Fruit fly (Drosophila melanogaster) whole organism, embryonic: ENCODE measurements around the gene CG15741.

ENCODE experiments used
- Bdp1 ChIP-seq: fragments of 200-800 bp; sonication (Bioruptor generic); optimal IDR thresholded peaks from 3 replicates; lab custom pipeline; 2016; ENCODE audit warnings: missing biosample characterization, missing genetic modification characterization
- Bgb ChIP-seq: fragments of 200-800 bp; sonication (Bioruptor generic); IDR thresholded peaks from 2 replicates; pipeline ENCODE4 v1.3.6; 2022; ENCODE audit warnings: missing biosample characterization, missing genetic modification characterization; ENCODE audit not compliant: partially characterized antibody
- Blimp-1 ChIP-seq: fragments of 200-800 bp; sonication (Bioruptor generic); optimal IDR thresholded peaks from 3 replicates; lab custom pipeline; 2018; ENCODE audit warnings: missing biosample characterization, missing genetic modification characterization, mild to moderate bottlenecking, moderate library complexity, missing genetic modification reagents
- CG11398 ChIP-seq: fragments of 200-800 bp; sonication (Bioruptor generic); optimal IDR thresholded peaks from 2 replicates; lab custom pipeline; 2016; ENCODE audit warnings: missing biosample characterization, missing genetic modification characterization
- CG11696 ChIP-seq: fragments of 200-800 bp; sonication (Bioruptor generic); IDR thresholded peaks from 2 replicates; pipeline ENCODE4 v1.3.6; 2022; ENCODE audit warnings: missing biosample characterization, missing genetic modification characterization
- CG12104 ChIP-seq: fragments of 200-800 bp; sonication (Bioruptor generic); optimal IDR thresholded peaks from 3 replicates; lab custom pipeline; 2016; ENCODE audit warnings: missing biosample characterization, missing genetic modification characterization
- CG13287 ChIP-seq: fragments of 200-800 bp; sonication (Bioruptor generic); IDR thresholded peaks from 2 replicates; pipeline ENCODE4 v1.3.6; 2022; ENCODE audit warnings: missing biosample characterization, missing genetic modification characterization; ENCODE audit not compliant: partially characterized antibody
- CG17361 ChIP-seq: fragments of 200-800 bp; sonication (Bioruptor generic); IDR thresholded peaks from 3 replicates; pipeline ENCODE4 v1.3.6; 2022; ENCODE audit warnings: missing biosample characterization, missing genetic modification characterization
- CG17612 ChIP-seq: fragments of 200-800 bp; sonication (Bioruptor generic); IDR thresholded peaks from 2 replicates; pipeline ENCODE4 v1.3.6; 2022; ENCODE audit warnings: missing biosample characterization, missing genetic modification characterization
- CG1792 ChIP-seq: fragments of 200-800 bp; sonication (Bioruptor generic); optimal IDR thresholded peaks from 2 replicates; lab custom pipeline; 2016; ENCODE audit warnings: missing biosample characterization, missing genetic modification characterization
- CG2129 ChIP-seq: fragments of 200-800 bp; sonication (Bioruptor generic); IDR thresholded peaks from 2 replicates; pipeline ENCODE4 v1.3.6; 2022; ENCODE audit warnings: missing biosample characterization, missing genetic modification characterization; ENCODE audit not compliant: partially characterized antibody
- CG2199 ChIP-seq: fragments of 200-800 bp; sonication (Bioruptor generic); IDR thresholded peaks from 3 replicates; pipeline ENCODE4 v1.3.6; 2022; ENCODE audit warnings: missing biosample characterization, missing genetic modification characterization
- CG3065 ChIP-seq: fragments of 200-800 bp; sonication (Bioruptor generic); optimal IDR thresholded peaks from 2 replicates; lab custom pipeline; 2016; ENCODE audit warnings: missing biosample characterization, missing genetic modification characterization
- CG3847 ChIP-seq: fragments of 200-800 bp; sonication (Bioruptor generic); IDR thresholded peaks from 2 replicates; pipeline ENCODE4 v1.3.6; 2022; ENCODE audit warnings: missing biosample characterization, missing genetic modification characterization
- CG43689 ChIP-seq: fragments of 200-800 bp; sonication (Bioruptor generic); IDR thresholded peaks from 2 replicates; pipeline ENCODE4 v1.3.6; 2022; ENCODE audit warnings: missing biosample characterization, missing genetic modification characterization
- CG7963 ChIP-seq: fragments of 200-800 bp; sonication (Bioruptor generic); IDR thresholded peaks from 3 replicates; pipeline ENCODE4 v1.3.6; 2022; ENCODE audit warnings: missing biosample characterization, missing genetic modification characterization; ENCODE audit not compliant: partially characterized antibody
- CG8281 ChIP-seq: fragments of 200-800 bp; sonication (Bioruptor generic); optimal IDR thresholded peaks from 2 replicates; lab custom pipeline; 2018; ENCODE audit warnings: missing biosample characterization, mild to moderate bottlenecking, missing genetic modification characterization, moderate library complexity
- CG9876 ChIP-seq: fragments of 200-800 bp; sonication (Bioruptor generic); optimal IDR thresholded peaks from 2 replicates; lab custom pipeline; 2016; ENCODE audit warnings: missing biosample characterization, missing genetic modification characterization
- Dek ChIP-seq: fragments of 200-800 bp; sonication (Bioruptor generic); optimal IDR thresholded peaks from 3 replicates; lab custom pipeline; 2019; ENCODE audit warnings: missing biosample characterization, mild to moderate bottlenecking, missing genetic modification characterization, moderate library complexity
- Ets65A ChIP-seq: fragments of 200-800 bp; sonication (Bioruptor generic); peaks from one replicate; lab custom pipeline; 2016; ENCODE audit warnings: missing biosample characterization, missing genetic modification characterization
- Gug ChIP-seq: fragments of 200-800 bp; sonication (Bioruptor generic); IDR thresholded peaks from 4 replicates; pipeline ENCODE4 v1.3.6; 2022; ENCODE audit warnings: missing biosample characterization, missing genetic modification characterization
- HLH4C ChIP-seq: fragments of 200-800 bp; sonication (Bioruptor generic); IDR thresholded peaks from 3 replicates; pipeline ENCODE4 v1.3.6; 2022; ENCODE audit warnings: missing biosample characterization, missing genetic modification characterization; ENCODE audit not compliant: partially characterized antibody
- Mes4 ChIP-seq: fragments of 200-800 bp; sonication (Bioruptor generic); optimal IDR thresholded peaks from 2 replicates; lab custom pipeline; 2016; ENCODE audit warnings: missing biosample characterization, missing genetic modification characterization
- Tbp ChIP-seq: fragments of >200 bp; optimal IDR thresholded peaks from 2 replicates; lab custom pipeline; 2018; ENCODE audit warnings: missing biosample characterization, missing genetic modification characterization
- ab ChIP-seq: fragments of 200-800 bp; sonication (Bioruptor generic); optimal IDR thresholded peaks from 2 replicates; lab custom pipeline; 2016; ENCODE audit warnings: missing biosample characterization, missing genetic modification characterization
- amos ChIP-seq: fragments of 200-800 bp; sonication (Bioruptor generic); IDR thresholded peaks from 2 replicates; pipeline ENCODE4 v1.3.6; 2022; ENCODE audit warnings: missing biosample characterization, missing genetic modification characterization; ENCODE audit not compliant: partially characterized antibody
- ato ChIP-seq: fragments of 200-800 bp; sonication (Bioruptor generic); IDR thresholded peaks from 2 replicates; pipeline ENCODE4 v1.3.6; 2022; ENCODE audit warnings: missing biosample characterization, missing genetic modification characterization; ENCODE audit not compliant: partially characterized antibody
- btn ChIP-seq: fragments of 200-800 bp; sonication (Bioruptor generic); optimal IDR thresholded peaks from 2 replicates; lab custom pipeline; 2016; ENCODE audit warnings: missing biosample characterization, missing genetic modification characterization
- caup ChIP-seq: fragments of 200-800 bp; sonication (Bioruptor generic); optimal IDR thresholded peaks from 3 replicates; lab custom pipeline; 2017; ENCODE audit warnings: missing biosample characterization, mild to moderate bottlenecking, missing genetic modification characterization, moderate library complexity; ENCODE audit not compliant: severe bottlenecking
- dm ChIP-seq: fragments of 200-800 bp; sonication (Bioruptor generic); optimal IDR thresholded peaks from 3 replicates; lab custom pipeline; 2016; ENCODE audit warnings: missing biosample characterization, missing genetic modification characterization
- dpn ChIP-seq, 2 experiments: fragments of 200-800 bp; sonication (Bioruptor generic); optimal IDR thresholded peaks; 3 replicates each; lab custom pipeline; 2016; ENCODE audit warnings: missing biosample characterization in 2 of 2, missing genetic modification characterization in 2 of 2
- ewg ChIP-seq: fragments of 200-800 bp; sonication (Bioruptor generic); optimal IDR thresholded peaks from 3 replicates; lab custom pipeline; 2017; ENCODE audit warnings: mild to moderate bottlenecking, missing biosample characterization, missing genetic modification reagents, missing genetic modification characterization
- exex ChIP-seq: fragments of 200-800 bp; sonication (Bioruptor generic); optimal IDR thresholded peaks from 4 replicates; lab custom pipeline; 2018; ENCODE audit warnings: missing biosample characterization, mild to moderate bottlenecking, missing genetic modification characterization, moderate library complexity
- fd102C ChIP-seq: fragments of 200-800 bp; sonication (Bioruptor generic); optimal IDR thresholded peaks from 2 replicates; lab custom pipeline; 2018; ENCODE audit warnings: missing biosample characterization, mild to moderate bottlenecking, missing genetic modification characterization, moderate library complexity
- grn ChIP-seq: fragments of 200-800 bp; sonication (Bioruptor generic); optimal IDR thresholded peaks from 3 replicates; lab custom pipeline; 2017; ENCODE audit warnings: missing biosample characterization, missing genetic modification characterization
- gro ChIP-seq: fragments of 200-800 bp; sonication (Bioruptor generic); optimal IDR thresholded peaks from 2 replicates; lab custom pipeline; 2016; ENCODE audit warnings: missing biosample characterization, missing genetic modification characterization
- ham ChIP-seq: fragments of 200-800 bp; sonication (Bioruptor generic); IDR thresholded peaks from 2 replicates; pipeline ENCODE4 v1.3.6; 2022; ENCODE audit warnings: missing biosample characterization, missing genetic modification characterization
- klu ChIP-seq: fragments of 200-800 bp; sonication (Bioruptor generic); IDR thresholded peaks from 2 replicates; pipeline ENCODE4 v1.3.6; 2022; ENCODE audit warnings: missing biosample characterization, missing genetic modification characterization
- mirr ChIP-seq: fragments of 200-800 bp; sonication (Bioruptor generic); optimal IDR thresholded peaks from 3 replicates; lab custom pipeline; 2018; ENCODE audit warnings: missing biosample characterization, mild to moderate bottlenecking, missing genetic modification characterization
- otp ChIP-seq: fragments of 200-800 bp; sonication (Bioruptor generic); IDR thresholded peaks from 3 replicates; pipeline ENCODE4, ENCODE4 v1.3.6; 2022; ENCODE audit warnings: missing biosample characterization, missing genetic modification characterization
- phol ChIP-seq: fragments of 200-800 bp; sonication (Bioruptor generic); optimal IDR thresholded peaks from 3 replicates; lab custom pipeline; 2018; ENCODE audit warnings: missing biosample characterization, mild to moderate bottlenecking, missing genetic modification characterization, moderate library complexity
- pnt ChIP-seq: fragments of 200-800 bp; sonication (Bioruptor generic); optimal IDR thresholded peaks from 3 replicates; lab custom pipeline; 2016; ENCODE audit warnings: missing biosample characterization, missing genetic modification characterization
- psq ChIP-seq: fragments of 200-800 bp; sonication (Bioruptor generic); optimal IDR thresholded peaks from 2 replicates; lab custom pipeline; 2017; ENCODE audit warnings: missing biosample characterization, missing genetic modification characterization
- sd ChIP-seq: fragments of 200-800 bp; sonication (Bioruptor generic); optimal IDR thresholded peaks from 3 replicates; lab custom pipeline; 2018; ENCODE audit warnings: missing biosample characterization, mild to moderate bottlenecking, missing genetic modification characterization, moderate library complexity
- trh ChIP-seq: fragments of 200-800 bp; sonication (Bioruptor generic); optimal IDR thresholded peaks from 2 replicates; lab custom pipeline; 2016; ENCODE audit warnings: missing biosample characterization, missing genetic modification characterization
- ttk ChIP-seq: fragments of 200-800 bp; sonication (Bioruptor generic); IDR thresholded peaks from 2 replicates; pipeline ENCODE4 v2.1.2; 2022; ENCODE audit warnings: missing biosample characterization, missing genetic modification characterization
- unpg ChIP-seq: fragments of 200-800 bp; sonication (Bioruptor generic); optimal IDR thresholded peaks from 3 replicates; lab custom pipeline; 2018; ENCODE audit warnings: missing biosample characterization, mild to moderate bottlenecking, missing genetic modification characterization, moderate library complexity
- z ChIP-seq: fragments of 200-800 bp; sonication (Bioruptor generic); IDR thresholded peaks from 3 replicates; pipeline ENCODE4 v1.3.6; 2022; ENCODE audit warnings: missing biosample characterization, missing genetic modification characterization
- zfh2 ChIP-seq: fragments of 200-800 bp; sonication (Bioruptor generic); optimal IDR thresholded peaks from 2 replicates; lab custom pipeline; 2016; ENCODE audit warnings: missing biosample characterization, missing genetic modification characterization

Gene CG15741

DNA sequence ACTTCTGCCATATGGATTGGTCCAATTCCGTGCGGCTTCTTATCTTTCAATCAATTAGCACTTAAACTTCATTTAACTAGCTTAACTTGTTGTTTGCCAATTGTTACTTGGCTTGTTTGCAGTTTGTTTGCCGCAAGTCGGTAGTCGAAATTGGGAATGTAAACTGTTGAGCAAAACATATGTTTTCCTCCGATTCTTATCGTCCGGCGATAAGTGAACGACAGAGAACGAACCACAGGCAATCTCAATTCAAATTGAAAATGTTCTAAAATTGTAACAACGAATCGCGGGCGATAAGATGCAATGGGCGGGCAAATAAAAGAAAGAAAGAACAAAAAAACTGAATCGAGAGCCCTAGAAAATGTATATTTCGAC lies 20.6 kb upstream of the CG15741 start:
- no peak for TF ChIP-seq amos (GFP tag; lab: Robert Waterston, UW)
- TF ChIP-seq CG9876 (GFP tag; lab: Kevin White, UChicago): no peak
- no peak for TF ChIP-seq CG17361 (GFP tag; lab: Robert Waterston, UW)
- TF ChIP-seq otp (GFP tag; lab: Robert Waterston, UW): no peak
- TF ChIP-seq sd: no peak
- TF ChIP-seq CG2199: 0 out of 3 replicates have a peak, but pooled peaks have one; percentile 21
- no peak for TF ChIP-seq dm (GFP tag; lab: Kevin White, UChicago)
- no peak for TF ChIP-seq ato (GFP tag; lab: Robert Waterston, UW)
- no peak for TF ChIP-seq Blimp-1 (GFP tag; lab: Kevin White, UChicago)
- no peak for TF ChIP-seq ab (GFP tag; lab: Kevin White, UChicago)
- no peak for TF ChIP-seq CG17612 (GFP tag; lab: Robert Waterston, UW)
- no peak for TF ChIP-seq CG3065 (GFP tag; lab: Kevin White, UChicago)
- TF ChIP-seq Bdp1: no peak
- no peak for TF ChIP-seq Bgb (GFP tag; lab: Robert Waterston, UW)
- TF ChIP-seq caup (GFP tag; lab: Kevin White, UChicago): peak; percentile 59
- TF ChIP-seq ham (GFP tag; lab: Robert Waterston, UW): no peak
- TF ChIP-seq CG2129 (GFP tag; lab: Robert Waterston, UW): no peak
- no peak for TF ChIP-seq ewg (GFP tag; lab: Kevin White, UChicago)
- TF ChIP-seq grn (GFP tag; lab: Kevin White, UChicago): peak; percentile 62
- no peak for TF ChIP-seq CG43689
- TF ChIP-seq mirr (GFP tag; lab: Kevin White, UChicago): peak; percentile 68
- no peak for TF ChIP-seq CG7963 (GFP tag; lab: Robert Waterston, UW)
- no peak for TF ChIP-seq btn (GFP tag; lab: Kevin White, UChicago)
- no peak for TF ChIP-seq CG13287 (GFP tag; lab: Robert Waterston, UW)
- TF ChIP-seq exex (tag; lab: Kevin White, UChicago): peak; percentile 51
- no peak for TF ChIP-seq trh

- TF ChIP-seq HLH4C (GFP tag; lab: Robert Waterston, UW) (no peak), CG11398 (GFP tag; lab: Kevin White, UChicago) (no peak), otp (GFP tag; lab: Robert Waterston, UW) (peak; percentile 90), CG3847 (GFP tag; lab: Robert Waterston, UW) (peak; percentile 34; the same call in 1 of the 2 replicates), klu (GFP tag; lab: Robert Waterston, UW) (peak; percentile 67), Gug (GFP tag; lab: Robert Waterston, UW) (peak; percentile 70; the same call in 3 of the 4 replicates), z (GFP tag; lab: Robert Waterston, UW) (0 out of 3 replicates have a peak, but pooled peaks have one; percentile 6), CG8281 (tag; lab: Kevin White, UChicago) (peak; percentile 74), zfh2 (GFP tag; lab: Kevin White, UChicago) (peak; percentile 14), gro (peak; percentile 54), Dek (tag; lab: Kevin White, UChicago) (peak; percentile 43), Tbp (GFP tag; lab: Kevin White, UChicago) (no peak), dpn (GFP tag; optimal IDR thresholded peaks at IDR 0.05; lab: Kevin White, UChicago) (peak; percentile 62 to 79), ttk (GFP tag; lab: Robert Waterston, UW) (peak; percentile 84), Ets65A (GFP tag; lab: Kevin White, UChicago) (peak; percentile 95), CG1792 (GFP tag; lab: Kevin White, UChicago) (no peak), psq (no peak), phol (tag; lab: Kevin White, UChicago) (peak; percentile 78), CG12104 (GFP tag; lab: Kevin White, UChicago) (peak; percentile 18), pnt (GFP tag; lab: Kevin White, UChicago) (peak; percentile 81), Mes4 (GFP tag; lab: Kevin White, UChicago) (peak; percentile 28), CG11696 (GFP tag; lab: Robert Waterston, UW) (peak; percentile 55; the same call in 1 of the 2 replicates), fd102C (no peak), unpg (GFP tag; lab: Kevin White, UChicago) (peak; percentile 82)
These were observed 20.0 kb upstream of the CG15741 start for dm6 chrX:11857522-11858438.
